Worm (Caenorhabditis elegans): ENCODE results near the gene eak-3.
A peak's percentile ranks its signal among the peaks of the same experiment; 100 is the strongest.

Gene eak-3

DNA sequence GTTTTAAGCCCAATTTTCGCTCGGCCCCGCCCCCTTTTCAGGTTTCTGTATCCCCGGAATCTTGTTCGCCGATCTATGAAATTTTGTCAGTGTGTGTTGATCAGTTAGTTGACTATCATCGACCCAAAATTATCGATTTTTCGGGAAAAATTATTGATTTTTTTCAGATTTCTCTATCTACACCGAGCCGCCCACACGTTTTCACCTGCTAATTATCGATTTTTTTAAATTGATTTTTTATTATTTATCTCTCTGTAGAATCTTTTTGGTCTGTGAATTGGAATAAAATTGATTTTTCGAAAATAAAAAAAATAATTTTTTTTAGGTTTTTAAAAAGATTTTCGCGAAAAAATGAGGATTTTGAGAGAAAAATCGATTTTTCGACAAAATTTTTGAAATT is 30.7 kb upstream of the eak-3 start:
- TF ChIP-seq snpc-3.4 (tag; optimal IDR thresholded peaks at IDR 0.05): no peak
- TF ChIP-seq sptf-2 (GFP tag; optimal IDR thresholded peaks at IDR 0.05): no peak
- TF ChIP-seq attf-6 (GFP tag; IDR thresholded peaks at IDR 0.05): no peak; the same call in 1 of the 2 replicates
- TF ChIP-seq Y67H2A.10 (GFP tag; conservative IDR thresholded peaks at IDR 0.05): no peak
- TF ChIP-seq ztf-22 (GFP tag; optimal IDR thresholded peaks at IDR 0.05): no peak
- no peak for TF ChIP-seq hmg-20 (GFP tag; IDR thresholded peaks at IDR 0.05)
- TF ChIP-seq attf-3 (GFP tag; conservative IDR thresholded peaks at IDR 0.05): no peak
- no peak for TF ChIP-seq F33H1.4 (GFP tag; IDR thresholded peaks at IDR 0.05)
- no peak for TF ChIP-seq K12H6.12 (tag; optimal IDR thresholded peaks at IDR 0.05)
- TF ChIP-seq mxl-1 (tag; optimal IDR thresholded peaks at IDR 0.05): no peak
- no peak for TF ChIP-seq C06A6.2 (GFP tag; conservative IDR thresholded peaks at IDR 0.05)
- TF ChIP-seq nhr-90 (tag; optimal IDR thresholded peaks at IDR 0.05): no peak
- TF ChIP-seq ekl-4 (GFP tag; IDR thresholded peaks at IDR 0.05): no peak

DNA sequence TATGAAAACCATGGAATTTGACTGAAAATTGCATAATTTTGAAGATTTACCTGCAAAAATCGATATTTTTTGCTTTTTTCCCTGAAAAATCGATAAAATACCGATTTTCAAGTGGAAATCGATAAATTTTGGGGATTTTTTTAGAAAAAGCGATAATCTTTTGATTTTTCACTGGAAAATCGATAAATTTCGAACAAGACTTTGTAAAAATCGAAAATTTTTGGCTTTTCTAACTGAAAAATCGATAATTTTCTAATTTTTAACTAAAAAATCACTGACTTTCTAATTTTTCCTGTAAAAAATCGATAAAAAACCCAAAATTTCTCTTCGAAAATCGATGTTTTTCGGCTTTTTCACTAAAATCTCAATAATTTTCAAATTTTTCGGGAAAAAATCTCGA is 30.0 kb upstream of the eak-3 start:
- TF ChIP-seq lin-54 (GFP tag; optimal IDR thresholded peaks at IDR 0.05): no peak

DNA sequence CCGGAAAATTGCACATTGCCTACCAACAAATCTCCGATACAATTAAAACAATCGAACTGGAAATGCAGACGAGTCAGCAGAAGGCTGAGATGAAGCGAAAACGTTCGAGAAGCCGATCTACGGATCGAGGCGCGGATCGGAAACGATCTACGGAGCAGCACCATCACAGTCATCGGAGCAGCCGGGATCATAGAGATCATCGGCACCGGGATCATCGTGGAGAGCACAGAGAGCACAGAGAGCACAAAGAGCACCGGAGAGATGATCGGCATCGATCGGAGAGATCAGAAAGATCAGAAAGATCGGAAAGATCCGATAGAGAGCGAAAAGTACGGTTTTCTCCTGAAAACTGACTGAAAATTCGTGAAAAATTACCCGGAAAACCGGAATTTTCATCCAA is 29.1 kb upstream of the eak-3 start:
- no peak for TF ChIP-seq ztf-25 (GFP tag; IDR thresholded peaks at IDR 0.05)
- TF ChIP-seq zfh-2 (GFP tag; conservative IDR thresholded peaks at IDR 0.05): peak; percentile 71

DNA sequence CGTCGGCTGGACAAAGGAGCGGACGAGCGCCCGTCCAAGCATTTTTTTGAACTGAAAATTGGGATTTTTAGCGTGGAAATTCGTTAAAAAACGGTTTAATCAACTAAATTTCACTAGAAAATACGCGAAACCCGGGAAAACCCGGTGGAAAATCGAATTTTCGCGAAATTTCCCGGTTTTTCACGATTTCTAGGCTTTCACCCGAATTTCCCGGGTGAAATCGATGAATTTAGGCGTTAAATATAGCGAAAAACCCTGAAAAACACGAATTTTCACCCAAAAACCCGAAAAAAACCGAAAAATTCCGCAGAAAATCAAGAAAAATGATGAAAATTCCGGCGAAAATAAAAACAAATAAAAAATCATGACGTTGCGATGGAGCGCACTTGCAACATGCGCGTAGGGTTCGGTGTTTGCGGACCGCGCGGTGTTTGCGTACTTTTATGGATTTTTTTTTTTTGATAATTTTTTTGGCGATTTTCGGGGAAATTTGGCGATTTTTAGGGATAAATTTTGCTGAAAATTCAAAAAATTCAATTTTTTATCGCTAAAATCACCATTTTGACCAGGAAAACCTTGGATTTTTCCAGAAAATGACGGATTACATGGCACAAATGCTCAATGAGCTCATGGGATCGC is 25.7 kb upstream of the eak-3 start, which contains the start of the genes mrpl-45 and Y119D3B.12:
Gene mrpl-45 (minus strand): TSS at position 51 of the 639 bp plus-strand sequence.
Gene Y119D3B.12 (plus strand): TSS at position 589 of the 639 bp plus-strand sequence.
- TF ChIP-seq lin-40 (tag; optimal IDR thresholded peaks at IDR 0.05) (peak; percentile 66), him-1 (tag; optimal IDR thresholded peaks at IDR 0.05) (no peak), B0019.2 (GFP tag; conservative IDR thresholded peaks at IDR 0.05) (no peak), D2030.7 (GFP tag; IDR thresholded peaks at IDR 0.05) (peak; percentile 73), attf-6 (GFP tag; IDR thresholded peaks at IDR 0.05) (no peak), pbrm-1 (GFP tag; IDR thresholded peaks at IDR 0.05) (peak; percentile 23; the same call in 1 of the 2 replicates), ceh-100 (GFP tag; IDR thresholded peaks at IDR 0.05) (no peak), Y95B8A.8 (GFP tag; IDR thresholded peaks at IDR 0.05) (no peak), nhr-90 (tag; optimal IDR thresholded peaks at IDR 0.05) (no peak), ZK185.1 (tag; optimal IDR thresholded peaks at IDR 0.05; ENCODE audit: poor library complexity, severe bottlenecking) (no peak), hlh-12 (tag; optimal IDR thresholded peaks at IDR 0.05) (no peak), mel-28 (tag; optimal IDR thresholded peaks at IDR 0.05; ENCODE audit: borderline replicate concordance) (no peak), dox-1 (GFP tag; IDR thresholded peaks at IDR 0.05) (peak; percentile 77), madf-6 (GFP tag; IDR thresholded peaks at IDR 0.05) (peak; percentile 52; the same call in 1 of the 2 replicates), K12H6.12 (tag; optimal IDR thresholded peaks at IDR 0.05) (no peak), F10E7.11 (tag; optimal IDR thresholded peaks at IDR 0.05) (no peak), madf-8 (GFP tag; conservative IDR thresholded peaks at IDR 0.05) (no peak), let-526 (GFP tag; IDR thresholded peaks at IDR 0.05) (no peak), die-1 (tag; optimal IDR thresholded peaks at IDR 0.05) (no peak), gei-17 (GFP tag; optimal IDR thresholded peaks at IDR 0.05) (peak; percentile 29), Y53G8AR.9 (GFP tag; conservative IDR thresholded peaks at IDR 0.05) (no peak), lin-54 (GFP tag; optimal IDR thresholded peaks at IDR 0.05) (peak; percentile 77), ztf-28 (GFP tag; IDR thresholded peaks at IDR 0.05) (peak; percentile 15; the same call in 1 of the 2 replicates), snpc-3.4 (tag; optimal IDR thresholded peaks at IDR 0.05) (peak; percentile 43), F57A8.1 (GFP tag; optimal IDR thresholded peaks at IDR 0.05) (no peak), mcd-1 (GFP tag; IDR thresholded peaks at IDR 0.05) (peak; percentile 99), unc-130 (GFP tag; optimal IDR thresholded peaks at IDR 0.05) (no peak), ceh-91 (GFP tag; IDR thresholded peaks at IDR 0.05) (0 out of 2 replicates have a peak, but pooled peaks have one; percentile 16), somi-1 (GFP tag; optimal IDR thresholded peaks at IDR 0.05) (no peak), egrh-3 (GFP tag; IDR thresholded peaks at IDR 0.05) (no peak), egl-44 (GFP tag; IDR thresholded peaks at IDR 0.05) (no peak), ceh-27 (GFP tag; optimal IDR thresholded peaks at IDR 0.05) (peak; percentile 50)
